Fruit fly (Drosophila melanogaster) Kc167 (cell line): Measurements from ENCODE around the gene Atac1.

ENCODE experiments used
- Myc ChIP-seq: fragments of >200 bp; optimal IDR thresholded peaks from 2 replicates; lab custom pipeline; 2017; ENCODE audit warnings: missing external identifiers
- Sin3A ChIP-seq: fragments of >200 bp; optimal IDR thresholded peaks from 2 replicates; lab custom pipeline; 2018; ENCODE audit warnings: missing external identifiers
- h ChIP-seq: fragments of >200 bp; optimal IDR thresholded peaks from 3 replicates; lab custom pipeline; 2018; ENCODE audit warnings: missing external identifiers
- insv ChIP-seq: fragments of >200 bp; optimal IDR thresholded peaks from 3 replicates; lab custom pipeline; 2018; ENCODE audit warnings: missing external identifiers
- psq ChIP-seq: fragments of >200 bp; optimal IDR thresholded peaks from 2 replicates; lab custom pipeline; 2017; ENCODE audit warnings: missing external identifiers
- ttk ChIP-seq: sonication (Bioruptor generic); optimal IDR thresholded peaks from 2 replicates; lab custom pipeline; 2017; ENCODE audit warnings: missing external identifiers

- no peak for TF ChIP-seq Sin3A
- TF ChIP-seq Myc = no peak
- TF ChIP-seq psq (lab: Kevin White, UChicago) = no peak
- no peak for TF ChIP-seq ttk
- no peak for TF ChIP-seq h (lab: Kevin White, UChicago)
- no peak for TF ChIP-seq insv (lab: Kevin White, UChicago)
These were observed 3.9 kb upstream of the Atac1 start, which contains the start of the genes sip2 and Coprox for dm6 chr2L:6964022-6964434.
